Worm (Caenorhabditis elegans) whole organism, L4 larva: Measurements from ENCODE around the gene spp-28.
A peak's percentile ranks its signal among the peaks of the same experiment; 100 is the strongest.

ENCODE experiments used
- F10B5.3 ChIP-seq: sonication (generic microtip); optimal IDR thresholded peaks from 2 replicates; lab custom pipeline; 2016; ENCODE audit warnings: mild to moderate bottlenecking, missing genetic modification characterization, missing compliant biosample characterization
- F26F4.8 ChIP-seq: fragments of 200-800 bp; sonication (Bioruptor generic); conservative IDR thresholded peaks from 2 replicates; pipeline ENCODE4 v1.3.6; 2022; ENCODE audit warnings: missing genetic modification characterization, missing compliant biosample characterization
- F37D6.2 ChIP-seq: sonication (generic microtip); optimal IDR thresholded peaks from 2 replicates; lab custom pipeline; 2016; ENCODE audit warnings: mild to moderate bottlenecking, missing genetic modification characterization, missing compliant biosample characterization
- F49E8.2 ChIP-seq: sonication (generic microtip); optimal IDR thresholded peaks from 2 replicates; lab custom pipeline; 2016; ENCODE audit warnings: missing compliant biosample characterization, mild to moderate bottlenecking, missing genetic modification characterization, borderline replicate concordance
- R02D3.7 ChIP-seq: fragments of 150-350 bp; sonication (generic microtip); optimal IDR thresholded peaks from 3 replicates; lab custom pipeline; 2014; ENCODE audit warnings: missing biosample characterization, missing genetic modification characterization
- Y5F2A.4 ChIP-seq: fragments of 200-800 bp; sonication (Bioruptor generic); optimal IDR thresholded peaks from 2 replicates; lab custom pipeline; 2018; ENCODE audit warnings: mild to moderate bottlenecking, missing genetic modification characterization, missing compliant biosample characterization
- ZK546.5 ChIP-seq, 2 experiments: sonication (generic microtip); optimal IDR thresholded peaks; 2 replicates each; lab custom pipeline; 2017; ENCODE audit warnings: missing biosample characterization in 2 of 2, missing genetic modification characterization in 2 of 2
- aly-2 ChIP-seq: sonication (generic microtip); optimal IDR thresholded peaks from 2 replicates; lab custom pipeline; 2018; ENCODE audit warnings: missing biosample characterization, missing genetic modification characterization
- ama-1 ChIP-seq: fragments of 150-350 bp; optimal IDR thresholded peaks from 2 replicates; lab custom pipeline; 2014; ENCODE audit warnings: inconsistent platforms, mixed read lengths
- arid-1 ChIP-seq: fragments of 200-800 bp; sonication (Bioruptor generic); conservative IDR thresholded peaks from 2 replicates; pipeline ENCODE4 v1.3.6; 2022; ENCODE audit warnings: missing genetic modification reagents, missing genetic modification characterization, missing compliant biosample characterization
- ceh-20 ChIP-seq: fragments of 200-800 bp; sonication (Bioruptor generic); IDR thresholded peaks from 2 replicates; pipeline ENCODE4 v1.3.6; 2022; ENCODE audit warnings: missing genetic modification reagents, missing genetic modification characterization, missing compliant biosample characterization
- ceh-32 ChIP-seq: sonication (generic microtip); optimal IDR thresholded peaks from 2 replicates; lab custom pipeline; 2016; ENCODE audit warnings: mild to moderate bottlenecking, missing genetic modification characterization, missing compliant biosample characterization; ENCODE audit not compliant: poor library complexity
- ceh-62 ChIP-seq: sonication (generic microtip); optimal IDR thresholded peaks from 2 replicates; lab custom pipeline; 2017; ENCODE audit warnings: missing biosample characterization, missing genetic modification characterization
- ctbp-1 ChIP-seq: fragments of 200-800 bp; sonication (Bioruptor generic); IDR thresholded peaks from 2 replicates; pipeline ENCODE4 v1.3.6; 2022; ENCODE audit warnings: missing genetic modification reagents, missing genetic modification characterization, missing compliant biosample characterization
- daf-16 ChIP-seq, 3 experiments: sonication (generic microtip); optimal IDR thresholded peaks; 2 replicates each; lab custom pipeline; 2016 to 2017; ENCODE audit warnings: missing genetic modification characterization in 3 of 3, missing genetic modification reagents in 3 of 3, mild to moderate bottlenecking in 2 of 3, missing compliant biosample characterization in 2 of 3, missing biosample characterization in 1 of 3, moderate library complexity in 1 of 3
- daf-19 ChIP-seq: fragments of 200-800 bp; sonication (Bioruptor generic); conservative IDR thresholded peaks from 2 replicates; pipeline ENCODE4 v1.3.6; 2022; ENCODE audit warnings: missing genetic modification characterization, missing compliant biosample characterization
- daf-8 ChIP-seq: fragments of 200-800 bp; sonication (Bioruptor generic); IDR thresholded peaks from 2 replicates; pipeline ENCODE4 v1.3.6; 2022; ENCODE audit warnings: missing genetic modification characterization, missing compliant biosample characterization
- dmd-6 ChIP-seq: fragments of 200-800 bp; sonication (Bioruptor generic); IDR thresholded peaks from 2 replicates; pipeline ENCODE4 v1.3.6; 2022; ENCODE audit warnings: missing genetic modification reagents, missing genetic modification characterization, missing compliant biosample characterization
- dmd-8 ChIP-seq: fragments of 200-800 bp; sonication (Bioruptor generic); IDR thresholded peaks from 2 replicates; pipeline ENCODE4 v1.3.6; 2022; ENCODE audit warnings: missing genetic modification characterization, missing compliant biosample characterization
- dpl-1 ChIP-seq: fragments of 150-350 bp; optimal IDR thresholded peaks from 2 replicates; lab custom pipeline; 2014; ENCODE audit warnings: missing biosample characterization, missing genetic modification reagents, missing genetic modification characterization
- duxl-1 ChIP-seq: sonication (generic microtip); optimal IDR thresholded peaks from 2 replicates; lab custom pipeline; 2016; ENCODE audit warnings: mild to moderate bottlenecking, missing genetic modification characterization, moderate library complexity, missing compliant biosample characterization; ENCODE audit not compliant: poor library complexity
- fkh-10 ChIP-seq: fragments of 150-350 bp; optimal IDR thresholded peaks from 2 replicates; lab custom pipeline; 2014; ENCODE audit warnings: missing biosample characterization, missing genetic modification reagents, missing genetic modification characterization
- hlh-11 ChIP-seq: fragments of 200-800 bp; sonication (Bioruptor generic); optimal IDR thresholded peaks from 2 replicates; lab custom pipeline; 2018; ENCODE audit warnings: mild to moderate bottlenecking, missing genetic modification characterization, missing compliant biosample characterization
- lin-13 ChIP-seq: fragments of 150-350 bp; optimal IDR thresholded peaks from 2 replicates; lab custom pipeline; 2014; ENCODE audit warnings: missing biosample characterization, missing genetic modification reagents, missing genetic modification characterization
- lin-15B ChIP-seq: fragments of 150-350 bp; sonication (generic microtip); optimal IDR thresholded peaks from 3 replicates; lab custom pipeline; 2014; ENCODE audit warnings: missing biosample characterization, missing genetic modification characterization
- lin-29 ChIP-seq: fragments of 200-800 bp; sonication (Bioruptor generic); IDR thresholded peaks from 2 replicates; pipeline ENCODE4 v1.3.6; 2022; ENCODE audit warnings: missing genetic modification reagents, missing genetic modification characterization, missing compliant biosample characterization
- lin-39 ChIP-seq: fragments of 150-350 bp; optimal IDR thresholded peaks from 2 replicates; lab custom pipeline; 2014; ENCODE audit warnings: missing biosample characterization, missing genetic modification reagents, missing genetic modification characterization
- lir-3 ChIP-seq: sonication (generic microtip); optimal IDR thresholded peaks from 2 replicates; lab custom pipeline; 2016; ENCODE audit warnings: mild to moderate bottlenecking, missing genetic modification characterization, missing compliant biosample characterization
- lsy-2 ChIP-seq, 2 experiments: fragments of 150-350 bp in 1 of 2; sonication (generic microtip) in 1 of 2; optimal IDR thresholded peaks; 2 replicates each; lab custom pipeline; 2014 to 2017; ENCODE audit warnings: missing biosample characterization in 2 of 2, missing genetic modification characterization in 2 of 2
- mes-2 ChIP-seq: sonication (generic microtip); optimal IDR thresholded peaks from 2 replicates; lab custom pipeline; 2016; ENCODE audit warnings: missing genotype, mild to moderate bottlenecking, missing genetic modification characterization, missing compliant biosample characterization; ENCODE audit not compliant: poor library complexity, severe bottlenecking
- mxl-2 ChIP-seq: fragments of 200-800 bp; sonication (Bioruptor generic); conservative IDR thresholded peaks from 2 replicates; pipeline ENCODE4 v1.3.6; 2022; ENCODE audit warnings: missing genetic modification reagents, missing genetic modification characterization, missing compliant biosample characterization
- mxl-3 ChIP-seq: fragments of 200-800 bp; sonication (Bioruptor generic); optimal IDR thresholded peaks from 2 replicates; lab custom pipeline; 2018; ENCODE audit warnings: mild to moderate bottlenecking, missing genetic modification characterization, missing compliant biosample characterization
- nhr-102 ChIP-seq: sonication (generic microtip); optimal IDR thresholded peaks from 2 replicates; lab custom pipeline; 2016; ENCODE audit warnings: mild to moderate bottlenecking, missing genetic modification characterization, moderate library complexity, missing compliant biosample characterization
- nhr-111 ChIP-seq: fragments of 200-800 bp; sonication (Bioruptor generic); optimal IDR thresholded peaks from 2 replicates; lab custom pipeline; 2018; ENCODE audit warnings: mild to moderate bottlenecking, missing genetic modification characterization, missing compliant biosample characterization
- nhr-237 ChIP-seq: sonication (generic microtip); optimal IDR thresholded peaks from 2 replicates; lab custom pipeline; 2017; ENCODE audit warnings: missing biosample characterization, missing genetic modification characterization
- nhr-28 ChIP-seq: fragments of 150-350 bp; optimal IDR thresholded peaks from 2 replicates; lab custom pipeline; 2014; ENCODE audit warnings: missing biosample characterization, missing genetic modification characterization
- nhr-42 ChIP-seq: fragments of 200-800 bp; sonication (Bioruptor generic); IDR thresholded peaks from 2 replicates; pipeline ENCODE4 v1.3.6; 2022; ENCODE audit warnings: missing genetic modification characterization, missing compliant biosample characterization
- nhr-48 ChIP-seq: sonication (generic microtip); optimal IDR thresholded peaks from 2 replicates; lab custom pipeline; 2016; ENCODE audit warnings: mild to moderate bottlenecking, missing genetic modification characterization, missing compliant biosample characterization
- nhr-77 ChIP-seq: fragments of 150-350 bp; optimal IDR thresholded peaks from 2 replicates; lab custom pipeline; 2014; ENCODE audit warnings: missing biosample characterization, missing genetic modification characterization
- php-3 ChIP-seq: fragments of 200-800 bp; sonication (Bioruptor generic); IDR thresholded peaks from 2 replicates; pipeline ENCODE4 v1.3.6; 2022; ENCODE audit warnings: missing genetic modification reagents, missing genetic modification characterization, missing compliant biosample characterization
- pqm-1 ChIP-seq: sonication (generic microtip); optimal IDR thresholded peaks from 2 replicates; lab custom pipeline; 2017; ENCODE audit warnings: missing biosample characterization, missing genetic modification characterization
- saeg-2 ChIP-seq: fragments of 200-800 bp; sonication (Bioruptor generic); IDR thresholded peaks from 2 replicates; pipeline ENCODE4 v1.3.6; 2022; ENCODE audit warnings: missing genetic modification reagents, missing genetic modification characterization, missing compliant biosample characterization
- sdz-12 ChIP-seq: fragments of 200-800 bp; sonication (Bioruptor generic); optimal IDR thresholded peaks from 2 replicates; lab custom pipeline; 2018; ENCODE audit warnings: mild to moderate bottlenecking, missing genetic modification characterization, missing compliant biosample characterization
- set-16 ChIP-seq: fragments of 200-800 bp; sonication (Bioruptor generic); IDR thresholded peaks from 2 replicates; pipeline ENCODE4 v1.3.6; 2022; ENCODE audit warnings: missing genetic modification reagents, missing genetic modification characterization, missing compliant biosample characterization
- skn-1 ChIP-seq: fragments of 150-350 bp; optimal IDR thresholded peaks from 2 replicates; lab custom pipeline; 2014; ENCODE audit warnings: missing biosample characterization, missing genetic modification characterization
- spr-3 ChIP-seq: fragments of 200-800 bp; sonication (Bioruptor generic); optimal IDR thresholded peaks from 2 replicates; lab custom pipeline; 2018; ENCODE audit warnings: mild to moderate bottlenecking, missing genetic modification characterization, missing compliant biosample characterization
- tra-1 ChIP-seq: fragments of 200-800 bp; sonication (Bioruptor generic); IDR thresholded peaks from 2 replicates; pipeline ENCODE4 v1.3.6; 2022; ENCODE audit warnings: missing genetic modification reagents, missing genetic modification characterization, missing compliant biosample characterization
- vab-7 ChIP-seq: fragments of 200-800 bp; sonication (Bioruptor generic); IDR thresholded peaks from 2 replicates; pipeline ENCODE4 v1.3.6; 2022; ENCODE audit warnings: missing genetic modification reagents, missing genetic modification characterization, missing compliant biosample characterization
- zfp-2 ChIP-seq: sonication (generic microtip); optimal IDR thresholded peaks from 2 replicates; lab custom pipeline; 2016; ENCODE audit warnings: mild to moderate bottlenecking, missing genetic modification characterization, missing compliant biosample characterization
- zfp-3 ChIP-seq: fragments of 200-800 bp; sonication (Bioruptor generic); conservative IDR thresholded peaks from 2 replicates; pipeline ENCODE4 v1.3.6; 2022; ENCODE audit warnings: missing genetic modification reagents, missing genetic modification characterization, missing compliant biosample characterization
- zip-11 ChIP-seq: fragments of 200-800 bp; sonication (Bioruptor generic); IDR thresholded peaks from 2 replicates; pipeline ENCODE4 v1.3.6; 2022; ENCODE audit warnings: missing genetic modification characterization, missing compliant biosample characterization

Gene spp-28

ce11 chrIII:4170903-4171377, 19.2 kb downstream of the spp-28 start, which contains the start of the genes rnf-121 and C16C10.4 (continued):
- TF ChIP-seq arid-1 (GFP tag; lab: Robert Waterston, UW) (peak; percentile 81), ctbp-1 (GFP tag; lab: Robert Waterston, UW) (no peak), mxl-3 (GFP tag; lab: Kevin White, UChicago) (no peak), daf-16 (GFP tag; optimal IDR thresholded peaks at IDR 0.05; lab: Kevin White, UChicago) (peak in 1 of 2 experiments; percentile 70), daf-16 (tag; optimal IDR thresholded peaks at IDR 0.05; lab: Kevin White, UChicago) (no peak), pqm-1 (tag; lab: Kevin White, UChicago) (no peak), ama-1 (lab: Kevin White, UChicago) (peak; percentile 9), php-3 (GFP tag; lab: Robert Waterston, UW) (no peak), nhr-77 (tag; lab: Kevin White, UChicago) (no peak), Y5F2A.4 (GFP tag; lab: Kevin White, UChicago) (peak; percentile 43), mxl-2 (GFP tag; lab: Robert Waterston, UW) (no peak), F37D6.2 (peak; percentile 11), fkh-10 (GFP tag; lab: Kevin White, UChicago) (no peak), duxl-1 (tag; lab: Kevin White, UChicago) (peak; percentile 82), lin-15B (no peak), vab-7 (GFP tag; lab: Robert Waterston, UW) (peak; percentile 40; the same call in 1 of the 2 replicates), hlh-11 (tag; lab: Kevin White, UChicago) (no peak), lir-3 (no peak), saeg-2 (no peak), aly-2 (no peak), spr-3 (no peak), tra-1 (GFP tag; lab: Robert Waterston, UW) (no peak), daf-8 (GFP tag; lab: Robert Waterston, UW) (no peak), lsy-2 (tag; optimal IDR thresholded peaks at IDR 0.05; lab: Kevin White, UChicago) (peak in 1 of 2 experiments; percentile 71), nhr-237 (tag; lab: Kevin White, UChicago) (no peak), set-16 (GFP tag; lab: Robert Waterston, UW) (no peak), F10B5.3 (tag; lab: Kevin White, UChicago) (peak; percentile 37), nhr-42 (GFP tag; lab: Robert Waterston, UW) (no peak), lin-29 (no peak), F49E8.2 (tag; lab: Kevin White, UChicago) (peak; percentile 29), nhr-48 (tag; lab: Kevin White, UChicago) (peak; percentile 30), zfp-2 (tag; lab: Kevin White, UChicago) (no peak), mes-2 (tag; lab: Kevin White, UChicago) (peak; percentile 95), zip-11 (GFP tag; lab: Robert Waterston, UW) (no peak), nhr-28 (tag; lab: Kevin White, UChicago) (no peak), nhr-102 (tag; lab: Kevin White, UChicago) (peak; percentile 67), dpl-1 (GFP tag; lab: Kevin White, UChicago) (peak; percentile 71), ZK546.5 (tag; optimal IDR thresholded peaks at IDR 0.05; lab: Kevin White, UChicago) (no peak), lin-39 (tag; lab: Kevin White, UChicago) (no peak), F26F4.8 (GFP tag; lab: Robert Waterston, UW) (no peak), lin-13 (GFP tag; lab: Kevin White, UChicago) (no peak), zfp-3 (GFP tag; lab: Robert Waterston, UW) (no peak), nhr-111 (no peak), daf-19 (GFP tag; lab: Robert Waterston, UW) (0 out of 2 replicates have a peak, but pooled peaks have one; percentile 54), dmd-6 (GFP tag; lab: Robert Waterston, UW) (no peak), ceh-20 (GFP tag; lab: Robert Waterston, UW) (no peak), R02D3.7 (no peak), dmd-8 (no peak), skn-1 (tag; lab: Kevin White, UChicago) (no peak), ceh-32 (tag; lab: Kevin White, UChicago) (no peak), ceh-62 (no peak), sdz-12 (no peak)
